Fruit fly (Drosophila melanogaster) whole organism, adult: ENCODE data around the gene LanB1.

Source experiments
- CG11617 ChIP-seq: fragments of 200-800 bp; sonication (Bioruptor generic); optimal IDR thresholded peaks from 2 replicates; lab custom pipeline; 2017; ENCODE audit warnings: mild to moderate bottlenecking, missing biosample characterization, missing genetic modification reagents, missing genetic modification characterization
- CG1620 ChIP-seq: fragments of 200-800 bp; sonication (Bioruptor generic); optimal IDR thresholded peaks from 2 replicates; lab custom pipeline; 2016; ENCODE audit warnings: missing biosample characterization, missing genetic modification characterization
- CG33017 ChIP-seq: fragments of 200-800 bp; sonication (Bioruptor generic); optimal IDR thresholded peaks from 2 replicates; lab custom pipeline; 2018; ENCODE audit warnings: missing biosample characterization, mild to moderate bottlenecking, missing genetic modification characterization, moderate library complexity
- CG5204 ChIP-seq: fragments of 200-800 bp; sonication (Bioruptor generic); optimal IDR thresholded peaks from 2 replicates; lab custom pipeline; 2016; ENCODE audit warnings: missing biosample characterization, missing genetic modification characterization
- CG7045 ChIP-seq: fragments of 200-800 bp; sonication (Bioruptor generic); optimal IDR thresholded peaks from 2 replicates; lab custom pipeline; 2017; ENCODE audit warnings: missing biosample characterization, mild to moderate bottlenecking, missing genetic modification characterization
- CG7101 ChIP-seq: fragments of 200-800 bp; sonication (Bioruptor generic); optimal IDR thresholded peaks from 2 replicates; lab custom pipeline; 2018; ENCODE audit warnings: missing biosample characterization, mild to moderate bottlenecking, missing genetic modification characterization, moderate library complexity
- Clk ChIP-seq: fragments of 200-800 bp; sonication (Bioruptor generic); optimal IDR thresholded peaks from 2 replicates; lab custom pipeline; 2017; ENCODE audit warnings: missing biosample characterization, missing genetic modification characterization
- bab1 ChIP-seq: fragments of 200-800 bp; sonication (Bioruptor generic); optimal IDR thresholded peaks from 3 replicates; lab custom pipeline; 2019; ENCODE audit warnings: missing biosample characterization, mild to moderate bottlenecking, missing genetic modification characterization, moderate library complexity
- cic ChIP-seq: fragments of 200-800 bp; sonication (Bioruptor generic); optimal IDR thresholded peaks from 2 replicates; lab custom pipeline; 2017; ENCODE audit warnings: missing biosample characterization, mild to moderate bottlenecking, missing genetic modification characterization, moderate library complexity
- cnc ChIP-seq, 2 experiments: fragments of >200 bp; optimal IDR thresholded peaks; 2 replicates each; lab custom pipeline; 2017
- tj ChIP-seq: fragments of 200-800 bp; sonication (Bioruptor generic); optimal IDR thresholded peaks from 3 replicates; lab custom pipeline; 2017; ENCODE audit warnings: missing biosample characterization, mild to moderate bottlenecking, missing genetic modification characterization, moderate library complexity
- toe ChIP-seq: fragments of 200-800 bp; sonication (Bioruptor generic); optimal IDR thresholded peaks from 2 replicates; lab custom pipeline; 2016; ENCODE audit warnings: missing biosample characterization, missing genetic modification characterization

LanB1 gene

DNA sequence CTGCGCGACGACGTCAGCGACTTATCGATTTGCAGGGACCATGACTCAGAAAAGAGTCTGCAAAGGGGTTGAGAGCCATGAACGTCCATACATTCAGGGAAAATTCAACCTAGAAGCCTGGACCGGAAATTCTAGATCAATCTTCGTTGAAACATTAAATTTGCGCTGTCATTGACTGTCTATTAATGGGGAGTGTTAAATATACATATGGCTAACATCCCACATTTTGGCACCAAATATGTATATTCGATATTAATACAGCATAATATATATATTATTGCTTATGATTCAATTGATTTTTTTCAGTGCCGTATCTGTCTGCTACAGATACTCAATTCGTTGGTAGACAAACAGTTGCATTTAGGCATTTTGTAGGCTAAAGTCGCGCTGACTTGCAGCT is 57.4 kb downstream of the LanB1 start:
- TF ChIP-seq toe (GFP tag; lab: Kevin White, UChicago) (no peak), tj (no peak), CG5204 (GFP tag; lab: Kevin White, UChicago) (no peak), CG11617 (GFP tag; lab: Kevin White, UChicago) (no peak), CG7045 (GFP tag; lab: Kevin White, UChicago) (no peak), bab1 (GFP tag; lab: Kevin White, UChicago) (no peak), cnc (optimal IDR thresholded peaks at IDR 0.05; lab: Kevin White, UChicago) (no peak), Clk (no peak), CG33017 (tag; lab: Kevin White, UChicago) (no peak)

DNA sequence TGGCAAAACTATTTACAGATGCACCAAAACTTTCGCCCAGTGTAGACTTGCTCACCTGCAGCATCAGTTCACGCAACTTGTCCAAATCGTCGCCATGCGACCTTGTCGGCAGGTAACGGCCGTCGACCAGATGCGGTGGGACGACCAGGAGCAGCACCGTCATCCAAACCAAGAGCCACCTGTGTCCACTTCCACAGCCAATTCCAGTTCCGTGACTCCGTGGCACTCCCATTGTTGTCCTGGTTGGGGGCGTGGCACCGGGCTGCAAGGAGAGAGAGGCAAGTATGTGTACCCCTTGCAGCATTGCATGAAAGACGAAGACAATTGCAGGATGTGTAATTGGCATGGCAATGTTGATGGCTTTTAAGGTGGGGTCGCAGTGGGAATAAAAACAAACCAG is 59.0 kb downstream of the LanB1 start:
- TF ChIP-seq cnc (optimal IDR thresholded peaks at IDR 0.05; lab: Kevin White, UChicago): no peak
- TF ChIP-seq bab1 (GFP tag; lab: Kevin White, UChicago): no peak
- no peak for TF ChIP-seq CG7045 (GFP tag; lab: Kevin White, UChicago)
- TF ChIP-seq Clk: no peak
- TF ChIP-seq CG7101 (tag; lab: Kevin White, UChicago): no peak
- no peak for TF ChIP-seq CG11617 (GFP tag; lab: Kevin White, UChicago)
- no peak for TF ChIP-seq cic
- TF ChIP-seq CG1620 (GFP tag; lab: Kevin White, UChicago): no peak
